Worm (Caenorhabditis elegans) whole organism, L4 larva: ENCODE data around the gene F21D5.9.

Experiments used
- F10B5.3 ChIP-seq: sonication (generic microtip); optimal IDR thresholded peaks from 2 replicates; lab custom pipeline; 2016; ENCODE audit warnings: mild to moderate bottlenecking, missing genetic modification characterization, missing compliant biosample characterization
- F26F4.8 ChIP-seq: fragments of 200-800 bp; sonication (Bioruptor generic); conservative IDR thresholded peaks from 2 replicates; pipeline ENCODE4 v1.3.6; 2022; ENCODE audit warnings: missing genetic modification characterization, missing compliant biosample characterization
- F49E8.2 ChIP-seq: sonication (generic microtip); optimal IDR thresholded peaks from 2 replicates; lab custom pipeline; 2016; ENCODE audit warnings: missing compliant biosample characterization, mild to moderate bottlenecking, missing genetic modification characterization, borderline replicate concordance
- Y48G9A.11 ChIP-seq: fragments of 200-800 bp; sonication (Bioruptor generic); IDR thresholded peaks from 2 replicates; pipeline ENCODE4 v1.3.6; 2022; ENCODE audit warnings: missing genetic modification reagents, missing genetic modification characterization, missing compliant biosample characterization
- Y75B8A.6 ChIP-seq: fragments of 200-800 bp; sonication (Bioruptor generic); IDR thresholded peaks from 2 replicates; pipeline ENCODE4 v1.3.6; 2022; ENCODE audit warnings: missing genetic modification reagents, missing genetic modification characterization, missing compliant biosample characterization
- aha-1 ChIP-seq: fragments of 150-350 bp; peaks from one replicate; lab custom pipeline; 2014; ENCODE audit warnings: missing biosample characterization, missing genetic modification characterization
- aly-2 ChIP-seq: sonication (generic microtip); optimal IDR thresholded peaks from 2 replicates; lab custom pipeline; 2018; ENCODE audit warnings: missing biosample characterization, missing genetic modification characterization
- arid-1 ChIP-seq: fragments of 200-800 bp; sonication (Bioruptor generic); conservative IDR thresholded peaks from 2 replicates; pipeline ENCODE4 v1.3.6; 2022; ENCODE audit warnings: missing genetic modification reagents, missing genetic modification characterization, missing compliant biosample characterization
- ceh-28 ChIP-seq: fragments of 150-350 bp; optimal IDR thresholded peaks from 2 replicates; lab custom pipeline; 2014; ENCODE audit warnings: missing biosample characterization, missing genetic modification reagents, missing genetic modification characterization
- ceh-32 ChIP-seq: sonication (generic microtip); optimal IDR thresholded peaks from 2 replicates; lab custom pipeline; 2016; ENCODE audit warnings: mild to moderate bottlenecking, missing genetic modification characterization, missing compliant biosample characterization; ENCODE audit not compliant: poor library complexity
- ceh-62 ChIP-seq: sonication (generic microtip); optimal IDR thresholded peaks from 2 replicates; lab custom pipeline; 2017; ENCODE audit warnings: missing biosample characterization, missing genetic modification characterization
- ctbp-1 ChIP-seq: fragments of 200-800 bp; sonication (Bioruptor generic); IDR thresholded peaks from 2 replicates; pipeline ENCODE4 v1.3.6; 2022; ENCODE audit warnings: missing genetic modification reagents, missing genetic modification characterization, missing compliant biosample characterization
- daf-12 ChIP-seq: fragments of 150-350 bp; optimal IDR thresholded peaks from 2 replicates; lab custom pipeline; 2014; ENCODE audit warnings: missing biosample characterization, missing genetic modification reagents, missing genetic modification characterization
- dve-1 ChIP-seq: sonication (generic microtip); optimal IDR thresholded peaks from 2 replicates; lab custom pipeline; 2017; ENCODE audit warnings: antibody characterized with exemption, mild to moderate bottlenecking, missing genetic modification characterization, missing compliant biosample characterization; ENCODE audit not compliant: insufficient read depth
- egl-43 ChIP-seq: fragments of 200-800 bp; sonication (Bioruptor generic); IDR thresholded peaks from 2 replicates; pipeline ENCODE4 v1.3.6; 2022; ENCODE audit warnings: missing genetic modification reagents, missing genetic modification characterization, missing compliant biosample characterization
- fkh-10 ChIP-seq: fragments of 150-350 bp; optimal IDR thresholded peaks from 2 replicates; lab custom pipeline; 2014; ENCODE audit warnings: missing biosample characterization, missing genetic modification reagents, missing genetic modification characterization
- fos-1 ChIP-seq: fragments of 150-350 bp; optimal IDR thresholded peaks from 2 replicates; lab custom pipeline; 2014; ENCODE audit warnings: missing biosample characterization, missing genetic modification characterization
- gei-8 ChIP-seq: fragments of 200-800 bp; sonication (Bioruptor generic); optimal IDR thresholded peaks from 2 replicates; lab custom pipeline; 2018; ENCODE audit warnings: mild to moderate bottlenecking, missing genetic modification characterization, missing compliant biosample characterization
- hmg-1.1 ChIP-seq: fragments of 200-800 bp; sonication (Bioruptor generic); IDR thresholded peaks from 2 replicates; pipeline ENCODE4 v1.3.6; 2022; ENCODE audit warnings: missing genetic modification reagents, missing genetic modification characterization, missing compliant biosample characterization
- lin-15B ChIP-seq: fragments of 150-350 bp; sonication (generic microtip); optimal IDR thresholded peaks from 3 replicates; lab custom pipeline; 2014; ENCODE audit warnings: missing biosample characterization, missing genetic modification characterization
- mxl-2 ChIP-seq: fragments of 200-800 bp; sonication (Bioruptor generic); conservative IDR thresholded peaks from 2 replicates; pipeline ENCODE4 v1.3.6; 2022; ENCODE audit warnings: missing genetic modification reagents, missing genetic modification characterization, missing compliant biosample characterization
- mxl-3 ChIP-seq: fragments of 200-800 bp; sonication (Bioruptor generic); optimal IDR thresholded peaks from 2 replicates; lab custom pipeline; 2018; ENCODE audit warnings: mild to moderate bottlenecking, missing genetic modification characterization, missing compliant biosample characterization
- nhr-10 ChIP-seq: fragments of 150-350 bp; optimal IDR thresholded peaks from 2 replicates; lab custom pipeline; 2014; ENCODE audit warnings: missing biosample characterization, missing genetic modification characterization
- nhr-25 ChIP-seq: sonication (generic microtip); optimal IDR thresholded peaks from 2 replicates; lab custom pipeline; 2017; ENCODE audit warnings: missing genetic modification characterization, mild to moderate bottlenecking, missing compliant biosample characterization, antibody characterized with exemption, moderate library complexity, borderline replicate concordance; ENCODE audit not compliant: insufficient read depth
- nhr-28 ChIP-seq: fragments of 150-350 bp; optimal IDR thresholded peaks from 2 replicates; lab custom pipeline; 2014; ENCODE audit warnings: missing biosample characterization, missing genetic modification characterization
- nhr-48 ChIP-seq: sonication (generic microtip); optimal IDR thresholded peaks from 2 replicates; lab custom pipeline; 2016; ENCODE audit warnings: mild to moderate bottlenecking, missing genetic modification characterization, missing compliant biosample characterization
- pha-4 ChIP-seq, 2 experiments: fragments of 150-350 bp in 1 of 2; fragments of 200-800 bp in 1 of 2; sonication (Bioruptor generic) in 1 of 2; IDR thresholded peaks in 1 of 2; optimal IDR thresholded peaks in 1 of 2; 2 replicates each; pipeline versions ENCODE4 v1.3.6 to Lab custom; 2014 to 2022; ENCODE audit warnings: missing genetic modification characterization in 2 of 2, missing genetic modification reagents in 2 of 2, missing biosample characterization in 1 of 2, missing compliant biosample characterization in 1 of 2
- php-3 ChIP-seq: fragments of 200-800 bp; sonication (Bioruptor generic); IDR thresholded peaks from 2 replicates; pipeline ENCODE4 v1.3.6; 2022; ENCODE audit warnings: missing genetic modification reagents, missing genetic modification characterization, missing compliant biosample characterization
- rbr-2 ChIP-seq: sonication (generic microtip); optimal IDR thresholded peaks from 2 replicates; lab custom pipeline; 2016; ENCODE audit warnings: missing genotype, missing genetic modification characterization, missing compliant biosample characterization
- set-16 ChIP-seq: fragments of 200-800 bp; sonication (Bioruptor generic); IDR thresholded peaks from 2 replicates; pipeline ENCODE4 v1.3.6; 2022; ENCODE audit warnings: missing genetic modification reagents, missing genetic modification characterization, missing compliant biosample characterization
- snpc-4 ChIP-seq: fragments of 150-350 bp; optimal IDR thresholded peaks from 2 replicates; lab custom pipeline; 2014; ENCODE audit warnings: missing biosample characterization, missing genetic modification characterization
- unc-62 ChIP-seq, 3 experiments: fragments of 150-350 bp in 1 of 3; sonication (generic microtip); optimal IDR thresholded peaks in 2 of 3; peaks in 1 of 3; 1 replicate in 1 of 3; 2 replicates in 2 of 3; lab custom pipeline; 2014 to 2017; ENCODE audit warnings: missing biosample characterization in 3 of 3, missing genetic modification characterization in 3 of 3, missing genetic modification reagents in 3 of 3, missing genotype in 1 of 3
- zip-11 ChIP-seq: fragments of 200-800 bp; sonication (Bioruptor generic); IDR thresholded peaks from 2 replicates; pipeline ENCODE4 v1.3.6; 2022; ENCODE audit warnings: missing genetic modification characterization, missing compliant biosample characterization
- zip-2 ChIP-seq: fragments of 150-350 bp; optimal IDR thresholded peaks from 2 replicates; lab custom pipeline; 2014; ENCODE audit warnings: missing biosample characterization, missing genetic modification characterization

The F21D5.9 gene

ce11 chrIV:8723720-8724119 lies at the start of gene F21D5.9:
Gene F21D5.9 (plus strand): TSS chrIV:8724020.
- TF ChIP-seq rbr-2 (no peak), hmg-1.1 (no peak), dve-1 (no peak), mxl-2 (GFP tag; lab: Robert Waterston, UW) (no peak), ctbp-1 (GFP tag; lab: Robert Waterston, UW) (no peak), nhr-25 (tag; lab: Kevin White, UChicago) (no peak), set-16 (GFP tag; lab: Robert Waterston, UW) (no peak), aha-1 (tag; lab: Kevin White, UChicago) (no peak), pha-4 (GFP tag; IDR thresholded peaks at IDR 0.05; lab: Robert Waterston, UW) (no peak), pha-4 (tag; optimal IDR thresholded peaks at IDR 0.05; lab: Kevin White, UChicago) (no peak), egl-43 (GFP tag; lab: Robert Waterston, UW) (no peak)

ce11 chrIV:8677303-8677702 lies 46.5 kb upstream of the F21D5.9 start, which contains the start of gene F08B4.8:
Gene F08B4.8 (plus strand): TSS chrIV:8677603.
- TF ChIP-seq arid-1 (GFP tag; lab: Robert Waterston, UW) (no peak), pha-4 (GFP tag; IDR thresholded peaks at IDR 0.05; lab: Robert Waterston, UW) (no peak), pha-4 (tag; optimal IDR thresholded peaks at IDR 0.05; lab: Kevin White, UChicago) (no peak), php-3 (GFP tag; lab: Robert Waterston, UW) (no peak), fos-1 (tag; lab: Kevin White, UChicago) (no peak), nhr-25 (tag; lab: Kevin White, UChicago) (no peak), nhr-28 (tag; lab: Kevin White, UChicago) (no peak), zip-2 (tag; lab: Kevin White, UChicago) (no peak), fkh-10 (no peak), lin-15B (tag; lab: Kevin White, UChicago) (no peak), F10B5.3 (tag; lab: Kevin White, UChicago) (no peak), ceh-32 (tag; lab: Kevin White, UChicago) (no peak)

ce11 chrIV:8679225-8679624 lies 44.6 kb upstream of the F21D5.9 start, which contains the start of gene nlp-60:
Gene nlp-60 (minus strand): TSS chrIV:8679325.
- no peak for TF ChIP-seq fos-1 (tag; lab: Kevin White, UChicago)
- TF ChIP-seq F26F4.8 (GFP tag; lab: Robert Waterston, UW) = no peak
- no peak for TF ChIP-seq Y75B8A.6
- no peak for TF ChIP-seq nhr-48 (tag; lab: Kevin White, UChicago)
- TF ChIP-seq gei-8 = no peak
- no peak for TF ChIP-seq unc-62 (GFP tag; optimal IDR thresholded peaks at IDR 0.05 in 1 of 2; lab: Kevin White, UChicago)
- TF ChIP-seq unc-62 (tag; optimal IDR thresholded peaks at IDR 0.05; lab: Kevin White, UChicago) = no peak

- TF ChIP-seq dve-1 (no peak), zip-11 (GFP tag; lab: Robert Waterston, UW) (no peak), ceh-28 (tag; lab: Kevin White, UChicago) (no peak), aly-2 (no peak), mxl-2 (GFP tag; lab: Robert Waterston, UW) (no peak), Y48G9A.11 (GFP tag; lab: Robert Waterston, UW) (no peak), ceh-62 (tag; lab: Kevin White, UChicago) (no peak), daf-12 (no peak), nhr-10 (tag; lab: Kevin White, UChicago) (no peak), lin-15B (tag; lab: Kevin White, UChicago) (no peak), zip-2 (tag; lab: Kevin White, UChicago) (no peak), F49E8.2 (tag; lab: Kevin White, UChicago) (no peak), snpc-4 (no peak), mxl-3 (GFP tag; lab: Kevin White, UChicago) (no peak)
Measured at ce11 chrIV:8686510-8686909, 37.3 kb upstream of the F21D5.9 start, which contains the start of gene pole-2. Gene pole-2 (minus strand): TSS chrIV:8686610.
